ENCODE assay signal across 5 fruit fly cellular contexts in genomic region chr3L:18891986-18892385, dm6.
TF ChIP-seq lines count a peak whose summit lies in the region.

NijB (plus strand) TSS chr3L:18892383.

- TF ChIP-seq CTCF in S2 (optimal IDR thresholded peaks at IDR 0.05; lab: Kevin White, UChicago): peak; percentile 27 to 59
- TF ChIP-seq CTCF in whole organism, embryonic (GFP tag; optimal IDR thresholded peaks at IDR 0.05; lab: Kevin White, UChicago): peak; percentile 11

TF ChIP-seq in whole organism, embryonic, 481 proteins besides CTCF, POLR2A, EP300 and RAD21 (continues in another document):
- TF ChIP-seq CG2116 (GFP tag; optimal IDR thresholded peaks at IDR 0.05; lab: Kevin White, UChicago): no peak
- TF ChIP-seq CG2199 (GFP tag; IDR thresholded peaks at IDR 0.05; lab: Robert Waterston, UW): 0 out of 3 replicates have a peak, but pooled peaks have one; percentile 45
- TF ChIP-seq Lhr (GFP tag; optimal IDR thresholded peaks at IDR 0.05; lab: Kevin White, UChicago): peak; percentile 23
- peak; percentile 12 for TF ChIP-seq CG34376 (GFP tag; optimal IDR thresholded peaks at IDR 0.05; lab: Kevin White, UChicago)
- 0 out of 4 replicates have a peak, but pooled peaks have one; percentile 30 for TF ChIP-seq chinmo (GFP tag; IDR thresholded peaks at IDR 0.05; lab: Robert Waterston, UW; ENCODE audit: partially characterized antibody)
- TF ChIP-seq Hr3 (GFP tag; optimal IDR thresholded peaks at IDR 0.05; lab: Kevin White, UChicago): peak; percentile 80
- TF ChIP-seq sens (GFP tag; lab: Kevin White, UChicago): peak; percentile 71
- TF ChIP-seq Gsc (GFP tag; IDR thresholded peaks at IDR 0.05; lab: Robert Waterston, UW): no peak
- no peak for TF ChIP-seq stwl (tag; optimal IDR thresholded peaks at IDR 0.05; lab: Kevin White, UChicago)
- peak; percentile 63 for TF ChIP-seq CG17359 (tag; optimal IDR thresholded peaks at IDR 0.05; lab: Kevin White, UChicago)
- TF ChIP-seq Pdp1 (GFP tag; optimal IDR thresholded peaks at IDR 0.05; lab: Kevin White, UChicago): peak in 1 of 2 experiments; percentile 60
- TF ChIP-seq Hsf (GFP tag; optimal IDR thresholded peaks at IDR 0.05; lab: Kevin White, UChicago): no peak
- TF ChIP-seq Vsx1 (GFP tag; optimal IDR thresholded peaks at IDR 0.05; lab: Kevin White, UChicago): no peak
- TF ChIP-seq Dref (GFP tag; IDR thresholded peaks at IDR 0.05; lab: Robert Waterston, UW): no peak
- peak; percentile 44 for TF ChIP-seq Med (GFP tag; lab: Kevin White, UChicago)
- TF ChIP-seq sob (GFP tag; IDR thresholded peaks at IDR 0.05; lab: Robert Waterston, UW): no peak
- TF ChIP-seq sd (tag; optimal IDR thresholded peaks at IDR 0.05; lab: Kevin White, UChicago): peak; percentile 30
- no peak for TF ChIP-seq slou (GFP tag; optimal IDR thresholded peaks at IDR 0.05; lab: Kevin White, UChicago)
- peak; percentile 3 for TF ChIP-seq CG8290 (GFP tag; optimal IDR thresholded peaks at IDR 0.05; lab: Kevin White, UChicago)
- peak in 1 of 2 experiments; percentile 8 for TF ChIP-seq CG8290 (tag; optimal IDR thresholded peaks at IDR 0.05; lab: Kevin White, UChicago)
- TF ChIP-seq CG2129 (GFP tag; IDR thresholded peaks at IDR 0.05; lab: Robert Waterston, UW; ENCODE audit: partially characterized antibody): no peak
- no peak for TF ChIP-seq CG4730 (GFP tag; IDR thresholded peaks at IDR 0.05; lab: Robert Waterston, UW)

TF ChIP-seq in whole organism, prepupa, 60 proteins besides CTCF, POLR2A, EP300 and RAD21:
- no peak for TF ChIP-seq Hr4 (GFP tag; optimal IDR thresholded peaks at IDR 0.05; lab: Kevin White, UChicago)
- peak; percentile 88 for TF ChIP-seq Eip75B (GFP tag; optimal IDR thresholded peaks at IDR 0.05; lab: Kevin White, UChicago)
- TF ChIP-seq svp (GFP tag; lab: Kevin White, UChicago): peak; percentile 69
- peak; percentile 7 for TF ChIP-seq OdsH (GFP tag; optimal IDR thresholded peaks at IDR 0.05; lab: Kevin White, UChicago)
- peak in 1 of 2 experiments; percentile 0 for TF ChIP-seq ss (GFP tag; optimal IDR thresholded peaks at IDR 0.05; lab: Kevin White, UChicago)
- TF ChIP-seq vri (GFP tag; optimal IDR thresholded peaks at IDR 0.05; lab: Kevin White, UChicago): peak; percentile 56
- no peak for TF ChIP-seq salr (GFP tag; optimal IDR thresholded peaks at IDR 0.05; lab: Kevin White, UChicago)

TF ChIP-seq in whole organism, pupa, 21 proteins besides CTCF, POLR2A, EP300 and RAD21:
- TF ChIP-seq CG32121 (GFP tag; IDR thresholded peaks at IDR 0.05; lab: Robert Waterston, UW) (no peak), CG34367 (tag; optimal IDR thresholded peaks at IDR 0.05; lab: Kevin White, UChicago) (no peak), EcR (GFP tag; optimal IDR thresholded peaks at IDR 0.05; lab: Kevin White, UChicago) (peak; percentile 83)

TF ChIP-seq in whole organism, wandering third instar larva, 38 proteins besides CTCF, POLR2A, EP300 and RAD21:
- TF ChIP-seq Jra (GFP tag; optimal IDR thresholded peaks at IDR 0.05; lab: Kevin White, UChicago) (no peak), Rel (GFP tag; optimal IDR thresholded peaks at IDR 0.05; lab: Kevin White, UChicago) (no peak), Rel (tag; optimal IDR thresholded peaks at IDR 0.05; lab: Kevin White, UChicago) (peak; percentile 69), Dif (GFP tag; optimal IDR thresholded peaks at IDR 0.05; lab: Kevin White, UChicago; ENCODE audit: partially characterized antibody) (peak; percentile 6), tai (GFP tag; optimal IDR thresholded peaks at IDR 0.05; lab: Kevin White, UChicago) (peak; percentile 27), sage (GFP tag; optimal IDR thresholded peaks at IDR 0.05; lab: Kevin White, UChicago) (peak; percentile 5), jim (GFP tag; optimal IDR thresholded peaks at IDR 0.05; lab: Kevin White, UChicago) (peak; percentile 19), dsf (GFP tag; optimal IDR thresholded peaks at IDR 0.05; lab: Kevin White, UChicago; ENCODE audit: borderline replicate concordance) (no peak), HLH106 (tag; optimal IDR thresholded peaks at IDR 0.05; lab: Kevin White, UChicago) (no peak), Myc (optimal IDR thresholded peaks at IDR 0.05; lab: Kevin White, UChicago) (peak; percentile 69)
